Fruit fly (Drosophila melanogaster): ENCODE results near the gene IPIP.

IPIP gene

DNA sequence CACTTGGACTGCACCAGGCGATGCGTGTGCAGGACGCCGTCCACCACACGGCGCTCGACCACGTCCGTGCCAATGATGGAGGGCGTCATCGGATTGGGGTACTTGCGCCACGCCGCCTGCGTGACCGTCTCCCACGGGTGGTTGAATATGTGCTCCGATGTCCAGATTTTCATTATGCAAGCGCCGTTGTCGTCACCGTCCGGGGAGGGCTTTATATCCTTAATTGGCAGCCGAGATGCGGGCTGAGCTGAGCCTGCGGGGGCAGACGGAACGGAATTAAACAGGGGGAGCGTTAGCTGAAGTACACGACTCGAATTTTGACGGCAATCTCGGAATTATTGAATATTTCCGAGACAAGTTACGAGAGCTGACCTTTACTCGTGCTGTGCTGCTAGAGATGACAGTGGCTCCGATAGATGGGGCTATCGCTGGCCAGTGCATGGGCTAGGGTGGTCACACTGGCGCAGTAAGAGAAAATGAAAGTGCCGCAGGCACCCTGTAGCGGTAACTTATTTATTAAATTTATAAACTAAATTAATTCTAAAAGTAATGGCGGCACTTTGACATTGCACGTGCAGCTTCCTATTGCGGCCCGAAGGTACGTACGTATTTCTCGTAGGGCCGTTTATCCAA, at the start of gene IPIP (continued):
- TF ChIP-seq CG10959 (GFP tag; IDR thresholded peaks at IDR 0.05) (no peak; the same call in 1 of the 2 replicates), ase (GFP tag; IDR thresholded peaks at IDR 0.05) (peak; percentile 34; the same call in 1 of the 3 replicates), Pdp1 (GFP tag; optimal IDR thresholded peaks at IDR 0.05) (peak in 1 of 2 experiments; percentile 98), CG2116 (GFP tag; optimal IDR thresholded peaks at IDR 0.05) (peak; percentile 10), toy (GFP tag; IDR thresholded peaks at IDR 0.05) (no peak), CG11723 (GFP tag; optimal IDR thresholded peaks at IDR 0.05) (no peak), CG14014 (GFP tag; IDR thresholded peaks at IDR 0.05) (no peak), unc-4 (GFP tag; IDR thresholded peaks at IDR 0.05; ENCODE audit: partially characterized antibody) (peak; percentile 81), CG15514 (GFP tag; optimal IDR thresholded peaks at IDR 0.05) (peak; percentile 64), CG18476 (GFP tag; optimal IDR thresholded peaks at IDR 0.05) (no peak), abd-A (tag; optimal IDR thresholded peaks at IDR 0.05) (no peak), Rfx (GFP tag; IDR thresholded peaks at IDR 0.05) (peak; percentile 74), CG16813 (GFP tag; IDR thresholded peaks at IDR 0.05; ENCODE audit: partially characterized antibody) (peak; percentile 87), ftz-f1 (GFP tag; optimal IDR thresholded peaks at IDR 0.05) (peak; percentile 66), CG17829 (tag; optimal IDR thresholded peaks at IDR 0.05) (peak; percentile 44), pho (GFP tag; optimal IDR thresholded peaks at IDR 0.05) (no peak), CG17802 (tag; optimal IDR thresholded peaks at IDR 0.05) (peak; percentile 3), ap (GFP tag; IDR thresholded peaks at IDR 0.05) (no peak), Rx (GFP tag; IDR thresholded peaks at IDR 0.05) (peak; percentile 43; the same call in 1 of the 2 replicates), CG8359 (GFP tag; optimal IDR thresholded peaks at IDR 0.05; ENCODE audit: borderline replicate concordance) (no peak), CG9817 (tag; optimal IDR thresholded peaks at IDR 0.05) (peak; percentile 32), sr (GFP tag; IDR thresholded peaks at IDR 0.05) (0 out of 3 replicates have a peak, but pooled peaks have one; percentile 3), Ets65A (GFP tag) (peak; percentile 95), CG6654 (GFP tag; optimal IDR thresholded peaks at IDR 0.05) (no peak), bigmax (GFP tag; optimal IDR thresholded peaks at IDR 0.05) (peak; percentile 28), Doc2 (GFP tag; IDR thresholded peaks at IDR 0.05) (no peak), CG18599 (GFP tag; optimal IDR thresholded peaks at IDR 0.05) (peak; percentile 15), CG11456 (GFP tag; IDR thresholded peaks at IDR 0.05) (peak; percentile 75), CG12155 (GFP tag; optimal IDR thresholded peaks at IDR 0.05) (peak; percentile 53), CG7745 (tag; optimal IDR thresholded peaks at IDR 0.05) (no peak), CG4360 (GFP tag; IDR thresholded peaks at IDR 0.05) (no peak), CG13123 (GFP tag; optimal IDR thresholded peaks at IDR 0.05) (no peak), trh (GFP tag; optimal IDR thresholded peaks at IDR 0.05) (no peak), CG17385 (GFP tag; optimal IDR thresholded peaks at IDR 0.05) (peak; percentile 22), nerfin-1 (tag; optimal IDR thresholded peaks at IDR 0.05) (no peak), CG32532 (GFP tag; IDR thresholded peaks at IDR 0.05) (peak; percentile 67), CG13296 (GFP tag; optimal IDR thresholded peaks at IDR 0.05) (no peak), pan (optimal IDR thresholded peaks at IDR 0.05) (no peak), pan (GFP tag; optimal IDR thresholded peaks at IDR 0.05 in 1 of 2, IDR thresholded peaks at IDR 0.05 in 1 of 2) (peak in 1 of 2 experiments; percentile 43), zen2 (GFP tag; IDR thresholded peaks at IDR 0.05; ENCODE audit: partially characterized antibody) (peak; percentile 54; the same call in 1 of the 3 replicates), Fer2 (tag; optimal IDR thresholded peaks at IDR 0.05) (no peak), ewg (GFP tag; optimal IDR thresholded peaks at IDR 0.05) (peak; percentile 12), Eip74EF (GFP tag; optimal IDR thresholded peaks at IDR 0.05) (no peak), mam (GFP tag; optimal IDR thresholded peaks at IDR 0.05) (peak; percentile 52), CG32767 (GFP tag; IDR thresholded peaks at IDR 0.05) (no peak), HLH54F (GFP tag; optimal IDR thresholded peaks at IDR 0.05) (peak; percentile 34), CkIIα-i1 (GFP tag; IDR thresholded peaks at IDR 0.05) (no peak), CG2199 (GFP tag; IDR thresholded peaks at IDR 0.05) (peak; percentile 56; the same call in 1 of the 3 replicates), tx (GFP tag; optimal IDR thresholded peaks at IDR 0.05) (no peak)
